Worm (Caenorhabditis elegans) whole organism, early embryonic: ENCODE data around the gene C26B9.7.

Experiments used
- B0310.2 ChIP-seq: sonication (generic microtip); optimal IDR thresholded peaks from 2 replicates; lab custom pipeline; 2016; ENCODE audit warnings: mild to moderate bottlenecking, missing genetic modification characterization, missing compliant biosample characterization
- F13C5.2 ChIP-seq: sonication (generic microtip); optimal IDR thresholded peaks from 2 replicates; lab custom pipeline; 2017; ENCODE audit warnings: mild to moderate bottlenecking, missing genetic modification characterization, inconsistent platforms, missing compliant biosample characterization
- aly-1 ChIP-seq: sonication (generic microtip); optimal IDR thresholded peaks from 2 replicates; lab custom pipeline; 2016; ENCODE audit warnings: missing genetic modification characterization, missing compliant biosample characterization
- ama-1 ChIP-seq: fragments of 150-350 bp; optimal IDR thresholded peaks from 2 replicates; lab custom pipeline; 2014
- ceh-13 ChIP-seq: fragments of 200-800 bp; sonication (Bioruptor generic); optimal IDR thresholded peaks from 2 replicates; lab custom pipeline; 2018; ENCODE audit warnings: mild to moderate bottlenecking, missing genetic modification characterization, missing compliant biosample characterization
- ceh-36 ChIP-seq: sonication (generic microtip); optimal IDR thresholded peaks from 2 replicates; lab custom pipeline; 2016; ENCODE audit warnings: missing genetic modification characterization, inconsistent platforms, missing compliant biosample characterization
- ets-7 ChIP-seq: sonication (generic microtip); optimal IDR thresholded peaks from 2 replicates; lab custom pipeline; 2016; ENCODE audit warnings: missing genotype, missing genetic modification characterization, missing compliant biosample characterization
- flt-1 ChIP-seq: fragments of 200-800 bp; sonication (Bioruptor generic); IDR thresholded peaks from 2 replicates; pipeline ENCODE4 v1.3.6; 2022; ENCODE audit warnings: missing genetic modification characterization, missing compliant biosample characterization
- hmbx-1 ChIP-seq: sonication (generic microtip); optimal IDR thresholded peaks from 2 replicates; lab custom pipeline; 2016; ENCODE audit warnings: mild to moderate bottlenecking, missing genetic modification characterization, missing compliant biosample characterization
- hmg-4 ChIP-seq: fragments of 200-800 bp; sonication (Bioruptor generic); optimal IDR thresholded peaks from 2 replicates; lab custom pipeline; 2018; ENCODE audit warnings: mild to moderate bottlenecking, missing genetic modification characterization, missing compliant biosample characterization
- hnd-1 ChIP-seq: sonication (generic microtip); optimal IDR thresholded peaks from 2 replicates; lab custom pipeline; 2016; ENCODE audit warnings: missing genetic modification characterization, missing compliant biosample characterization
- pes-1 ChIP-seq: fragments of 200-800 bp; sonication (Bioruptor generic); IDR thresholded peaks from 2 replicates; pipeline ENCODE4 v1.3.6; 2022; ENCODE audit warnings: missing genetic modification reagents, missing genetic modification characterization, missing compliant biosample characterization
- scrt-1 ChIP-seq: fragments of 200-800 bp; sonication (Bioruptor generic); IDR thresholded peaks from 2 replicates; pipeline ENCODE4 v1.3.6; 2022; ENCODE audit warnings: missing genetic modification characterization, missing compliant biosample characterization
- sea-1 ChIP-seq: fragments of 200-800 bp; sonication (Bioruptor generic); conservative IDR thresholded peaks from 2 replicates; pipeline ENCODE4 v1.3.6; 2022; ENCODE audit warnings: missing genetic modification characterization, missing compliant biosample characterization
- tbx-11 ChIP-seq: fragments of 200-800 bp; sonication (Bioruptor generic); IDR thresholded peaks from 2 replicates; pipeline ENCODE4 v1.3.6; 2022; ENCODE audit warnings: missing genetic modification characterization, missing compliant biosample characterization
- tbx-37 ChIP-seq: fragments of 200-800 bp; sonication (Bioruptor generic); conservative IDR thresholded peaks from 2 replicates; pipeline ENCODE4 v1.3.6; 2022; ENCODE audit warnings: missing genetic modification reagents, missing genetic modification characterization, missing compliant biosample characterization
- tra-4 ChIP-seq: sonication (generic microtip); optimal IDR thresholded peaks from 2 replicates; lab custom pipeline; 2017; ENCODE audit warnings: missing genetic modification characterization, missing compliant biosample characterization

Gene C26B9.7

DNA sequence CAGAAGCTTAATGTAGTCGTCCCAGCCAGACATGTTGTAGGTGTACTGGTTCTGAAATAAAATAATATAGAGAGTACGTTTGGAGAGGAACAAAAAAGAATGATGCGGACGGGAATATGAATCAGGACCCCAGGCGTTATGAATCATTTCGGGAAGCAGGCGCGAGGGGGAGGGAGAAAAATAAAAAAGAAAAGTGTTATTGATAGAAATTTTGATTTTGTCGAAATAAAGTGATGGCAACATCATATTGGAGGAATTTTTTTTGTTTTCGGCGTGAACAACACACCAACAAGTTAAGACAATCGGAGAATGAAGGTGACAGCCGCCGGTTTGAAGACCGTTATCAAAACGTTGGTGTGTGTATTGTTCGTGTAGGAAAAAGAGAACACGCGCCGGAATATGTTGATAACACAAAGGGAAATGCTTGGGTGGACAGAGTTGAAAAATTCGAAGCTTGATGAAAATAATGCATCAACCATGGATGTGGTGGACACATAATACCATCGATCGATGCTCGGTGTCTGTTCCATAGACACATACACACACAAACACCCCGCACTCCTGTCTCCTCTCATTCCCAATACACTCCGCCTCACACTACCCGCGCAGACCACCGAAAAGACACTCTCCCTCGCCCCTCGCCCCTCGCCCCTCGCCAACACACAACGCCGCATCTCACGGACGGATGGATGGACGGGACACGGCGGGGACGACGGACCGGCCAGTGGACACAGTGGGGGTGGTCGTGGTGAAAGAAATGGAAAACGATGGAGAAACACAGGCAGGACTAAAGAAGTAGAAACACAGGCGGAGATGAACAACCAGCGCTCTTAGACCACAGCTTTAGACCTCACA lies 12.1 kb downstream of the C26B9.7 start, which contains the start of gene pfn-2:
pfn-2 (minus strand) TSS at position 51 of the 855 bp plus-strand sequence.
- peak; percentile 15 for TF ChIP-seq aly-1 (tag; lab: Kevin White, UChicago)
- 0 out of 2 replicates have a peak, but pooled peaks have one; percentile 17 for TF ChIP-seq flt-1 (GFP tag; lab: Robert Waterston, UW)
- TF ChIP-seq tra-4 (tag; lab: Kevin White, UChicago), result no peak
- TF ChIP-seq hmg-4 (GFP tag; lab: Kevin White, UChicago), result peak; percentile 89
- TF ChIP-seq ets-7 (tag; lab: Kevin White, UChicago), result no peak
- TF ChIP-seq pes-1 (GFP tag; lab: Robert Waterston, UW), result no peak
- no peak for TF ChIP-seq ama-1 (lab: Kevin White, UChicago)
- TF ChIP-seq hmbx-1, result no peak
- TF ChIP-seq tbx-11 (GFP tag; lab: Robert Waterston, UW), result 0 out of 2 replicates have a peak, but pooled peaks have one; percentile 9
- no peak for TF ChIP-seq B0310.2
- TF ChIP-seq tbx-37 (GFP tag; lab: Robert Waterston, UW), result peak; percentile 52
- TF ChIP-seq ceh-13, result peak; percentile 6
- TF ChIP-seq ceh-36 (tag; lab: Kevin White, UChicago), result no peak
- TF ChIP-seq sea-1 (GFP tag; lab: Robert Waterston, UW), result no peak
- peak; percentile 40 for TF ChIP-seq F13C5.2 (tag; lab: Kevin White, UChicago)
- no peak for TF ChIP-seq hnd-1
- no peak for TF ChIP-seq scrt-1 (GFP tag; lab: Robert Waterston, UW)

DNA sequence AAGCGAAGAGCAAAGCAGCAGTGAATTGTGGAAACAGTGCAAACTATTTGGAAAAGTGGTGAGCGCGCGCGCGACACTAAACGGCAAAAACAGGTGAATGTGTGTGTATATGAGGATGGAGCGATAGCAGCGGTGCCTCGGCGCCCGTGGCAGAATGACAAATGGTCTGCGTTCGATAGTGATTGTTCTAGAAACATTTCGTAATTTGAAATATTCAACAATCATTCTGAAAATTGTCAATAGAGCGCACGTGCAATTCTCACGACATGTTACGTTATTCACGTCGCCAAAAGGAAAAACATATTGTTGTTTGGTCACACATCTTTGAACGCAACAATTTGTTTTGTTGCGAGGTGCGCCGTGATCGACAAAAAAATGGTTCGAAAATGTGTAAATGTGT lies 13.1 kb downstream of the C26B9.7 start:
- TF ChIP-seq flt-1 (GFP tag; lab: Robert Waterston, UW), result no peak
- TF ChIP-seq ceh-13, result no peak
- TF ChIP-seq tra-4 (tag; lab: Kevin White, UChicago), result no peak
- TF ChIP-seq tbx-11 (GFP tag; lab: Robert Waterston, UW), result no peak
- TF ChIP-seq hnd-1, result no peak

DNA sequence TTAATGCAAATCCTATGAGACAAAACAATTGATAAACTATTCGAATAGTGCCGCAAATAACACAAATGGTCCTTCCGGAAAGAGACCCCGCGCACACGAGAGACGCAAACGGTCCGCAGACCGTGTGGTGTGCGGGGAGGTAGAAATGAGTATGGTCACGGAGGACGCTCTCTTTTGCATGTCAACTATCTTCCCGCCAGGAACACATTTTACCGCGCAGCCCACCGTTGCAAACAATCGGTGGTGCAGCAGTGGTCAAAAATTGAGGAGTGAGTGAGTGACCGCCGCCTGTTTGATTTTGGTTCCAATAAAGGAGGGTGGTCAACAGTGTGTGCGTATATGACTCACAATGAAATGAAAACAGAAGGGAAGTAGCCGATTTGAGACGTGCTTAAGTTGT lies 18.6 kb downstream of the C26B9.7 start:
- TF ChIP-seq ama-1 (lab: Kevin White, UChicago) (no peak), hmbx-1 (no peak), pes-1 (GFP tag; lab: Robert Waterston, UW) (no peak), sea-1 (GFP tag; lab: Robert Waterston, UW) (no peak), flt-1 (GFP tag; lab: Robert Waterston, UW) (no peak), hmg-4 (GFP tag; lab: Kevin White, UChicago) (peak; percentile 75), tra-4 (tag; lab: Kevin White, UChicago) (no peak), scrt-1 (GFP tag; lab: Robert Waterston, UW) (no peak), aly-1 (tag; lab: Kevin White, UChicago) (peak; percentile 12), ceh-13 (no peak)

DNA sequence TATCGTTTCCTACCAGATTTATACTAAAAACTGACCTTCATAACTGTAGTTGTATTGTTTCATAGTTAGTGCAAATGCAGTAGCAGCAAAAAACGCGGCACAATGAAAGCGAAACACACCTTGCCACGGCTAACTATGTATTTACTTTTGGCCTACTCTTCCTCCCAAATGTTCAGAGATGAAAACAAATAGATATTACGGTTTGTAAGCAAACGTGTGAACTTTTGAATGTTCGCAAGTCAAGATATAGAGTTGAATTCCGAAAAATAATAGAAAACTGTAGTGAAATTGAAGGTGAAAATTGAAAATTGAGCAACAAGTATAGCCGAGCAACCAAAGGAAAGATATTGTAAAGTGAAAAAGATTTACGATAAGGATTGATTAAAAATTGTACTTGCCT lies 22.1 kb downstream of the C26B9.7 start, which contains the start of gene chtl-1:
chtl-1 (minus strand) TSS at position 101 of the 400 bp plus-strand sequence.
- no peak for TF ChIP-seq hmbx-1
- TF ChIP-seq scrt-1 (GFP tag; lab: Robert Waterston, UW), result no peak
- no peak for TF ChIP-seq ceh-13
- no peak for TF ChIP-seq ceh-36 (tag; lab: Kevin White, UChicago)
- TF ChIP-seq pes-1 (GFP tag; lab: Robert Waterston, UW), result no peak
- no peak for TF ChIP-seq flt-1 (GFP tag; lab: Robert Waterston, UW)
- no peak for TF ChIP-seq ama-1 (lab: Kevin White, UChicago)
- TF ChIP-seq aly-1 (tag; lab: Kevin White, UChicago), result no peak
- no peak for TF ChIP-seq tra-4 (tag; lab: Kevin White, UChicago)
- no peak for TF ChIP-seq hmg-4 (GFP tag; lab: Kevin White, UChicago)
- no peak for TF ChIP-seq tbx-37 (GFP tag; lab: Robert Waterston, UW)
- TF ChIP-seq B0310.2, result no peak
- no peak for TF ChIP-seq tbx-11 (GFP tag; lab: Robert Waterston, UW)
- TF ChIP-seq ets-7 (tag; lab: Kevin White, UChicago), result no peak
- TF ChIP-seq hnd-1, result no peak
- TF ChIP-seq F13C5.2 (tag; lab: Kevin White, UChicago), result no peak

DNA sequence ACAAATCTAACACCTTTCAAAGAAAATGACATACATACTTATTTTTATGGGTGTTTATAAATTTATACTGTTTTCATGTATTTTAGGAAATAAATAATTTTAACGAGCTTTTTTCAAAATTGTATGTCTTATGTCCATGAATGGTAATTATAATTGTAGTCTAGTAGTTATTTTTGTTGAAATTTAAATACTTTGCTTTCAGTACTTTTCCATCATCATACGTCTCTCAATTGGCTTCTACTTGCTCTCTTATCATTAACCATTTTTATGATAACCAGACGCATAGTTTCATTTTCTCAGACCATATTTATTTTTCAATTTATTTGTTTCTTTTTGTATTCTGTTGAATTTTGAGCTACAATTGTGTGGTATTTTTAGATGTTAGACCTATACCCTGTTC lies 23.3 kb downstream of the C26B9.7 start, which contains the start of gene F35C8.5:
F35C8.5 (plus strand) TSS at position 377 of the 400 bp plus-strand sequence.
- TF ChIP-seq pes-1 (GFP tag; lab: Robert Waterston, UW) (no peak), ama-1 (lab: Kevin White, UChicago) (no peak), tra-4 (tag; lab: Kevin White, UChicago) (no peak), hnd-1 (no peak), B0310.2 (no peak), F13C5.2 (tag; lab: Kevin White, UChicago) (no peak), aly-1 (tag; lab: Kevin White, UChicago) (no peak), ceh-36 (tag; lab: Kevin White, UChicago) (no peak), scrt-1 (GFP tag; lab: Robert Waterston, UW) (no peak), ets-7 (tag; lab: Kevin White, UChicago) (no peak)

DNA sequence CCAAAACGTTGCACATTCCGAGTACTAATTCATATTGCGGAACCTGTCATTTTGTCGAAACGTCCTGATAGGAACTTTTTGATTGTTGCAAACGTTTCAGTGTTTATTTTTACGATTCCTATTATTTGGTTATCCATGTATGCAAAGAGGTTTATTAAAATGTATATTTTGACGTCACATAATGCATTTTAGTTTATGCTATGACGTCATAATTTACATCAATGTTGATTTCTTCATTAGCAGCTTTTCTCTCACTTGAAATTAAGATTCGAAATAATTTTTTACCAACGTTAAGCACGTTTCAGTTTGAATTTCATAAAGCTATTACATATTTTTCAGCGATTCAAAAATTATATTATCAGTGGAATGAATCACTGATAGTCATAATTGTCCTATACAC lies 24.5 kb downstream of the C26B9.7 start:
- no peak for TF ChIP-seq ama-1 (lab: Kevin White, UChicago)
- TF ChIP-seq tra-4 (tag; lab: Kevin White, UChicago), result no peak
- TF ChIP-seq F13C5.2 (tag; lab: Kevin White, UChicago), result no peak
- TF ChIP-seq aly-1 (tag; lab: Kevin White, UChicago), result no peak
- TF ChIP-seq hmg-4 (GFP tag; lab: Kevin White, UChicago), result no peak
- no peak for TF ChIP-seq flt-1 (GFP tag; lab: Robert Waterston, UW)
- no peak for TF ChIP-seq ceh-13
- no peak for TF ChIP-seq hmbx-1
- no peak for TF ChIP-seq tbx-37 (GFP tag; lab: Robert Waterston, UW)
- no peak for TF ChIP-seq ets-7 (tag; lab: Kevin White, UChicago)
- TF ChIP-seq ceh-36 (tag; lab: Kevin White, UChicago), result no peak
- no peak for TF ChIP-seq tbx-11 (GFP tag; lab: Robert Waterston, UW)
- no peak for TF ChIP-seq scrt-1 (GFP tag; lab: Robert Waterston, UW)
- TF ChIP-seq sea-1 (GFP tag; lab: Robert Waterston, UW), result no peak
- no peak for TF ChIP-seq B0310.2
- TF ChIP-seq pes-1 (GFP tag; lab: Robert Waterston, UW), result no peak
- no peak for TF ChIP-seq hnd-1
